Fruit fly (Drosophila melanogaster) whole organism, pupa: ENCODE data around the gene mtgo.
A peak's percentile ranks its signal among the peaks of the same experiment; 100 is the strongest.

Experiments
- CG10348 ChIP-seq: fragments of 200-800 bp; sonication (Bioruptor generic); IDR thresholded peaks from 2 replicates; pipeline ENCODE4 v1.3.6; 2022; ENCODE audit warnings: missing biosample characterization, missing genetic modification characterization
- CG12605 ChIP-seq: fragments of 200-800 bp; sonication (Bioruptor generic); IDR thresholded peaks from 2 replicates; pipeline ENCODE4 v1.3.6; 2022; ENCODE audit warnings: missing biosample characterization, missing genetic modification characterization
- CG13204 ChIP-seq: fragments of 200-800 bp; sonication (Bioruptor generic); optimal IDR thresholded peaks from 2 replicates; lab custom pipeline; 2018; ENCODE audit warnings: missing biosample characterization, mild to moderate bottlenecking, missing genetic modification characterization, moderate library complexity
- CG14655 ChIP-seq: fragments of 200-800 bp; sonication (Bioruptor generic); optimal IDR thresholded peaks from 3 replicates; lab custom pipeline; 2017; ENCODE audit warnings: mild to moderate bottlenecking, missing biosample characterization, missing genetic modification reagents, missing genetic modification characterization
- CG15710 ChIP-seq: fragments of 200-800 bp; sonication (Bioruptor generic); optimal IDR thresholded peaks from 2 replicates; lab custom pipeline; 2018; ENCODE audit warnings: missing biosample characterization, mild to moderate bottlenecking, missing genetic modification characterization, moderate library complexity
- CG17806 ChIP-seq: fragments of 200-800 bp; sonication (Bioruptor generic); optimal IDR thresholded peaks from 2 replicates; lab custom pipeline; 2018; ENCODE audit warnings: missing biosample characterization, mild to moderate bottlenecking, missing genetic modification characterization, moderate library complexity
- CG32121 ChIP-seq: fragments of 200-800 bp; sonication (Bioruptor generic); IDR thresholded peaks from 2 replicates; pipeline ENCODE4 v1.3.6; 2022; ENCODE audit warnings: missing biosample characterization, missing genetic modification characterization
- CG34367 ChIP-seq: fragments of 200-800 bp; sonication (Bioruptor generic); optimal IDR thresholded peaks from 2 replicates; lab custom pipeline; 2018; ENCODE audit warnings: missing biosample characterization, mild to moderate bottlenecking, missing genetic modification characterization
- CG4496 ChIP-seq: fragments of 200-800 bp; sonication (Bioruptor generic); IDR thresholded peaks from 3 replicates; pipeline ENCODE4 v1.3.6; 2022; ENCODE audit warnings: missing biosample characterization, missing genetic modification characterization
- CG8159 ChIP-seq: fragments of 200-800 bp; sonication (Bioruptor generic); optimal IDR thresholded peaks from 3 replicates; lab custom pipeline; 2018; ENCODE audit warnings: missing biosample characterization, mild to moderate bottlenecking, missing genetic modification characterization, moderate library complexity
- CG8301 ChIP-seq: fragments of 200-800 bp; sonication (Bioruptor generic); optimal IDR thresholded peaks from 2 replicates; lab custom pipeline; 2018; ENCODE audit warnings: missing biosample characterization, mild to moderate bottlenecking, missing genetic modification characterization
- CG9948 ChIP-seq: fragments of 200-800 bp; sonication (Bioruptor generic); optimal IDR thresholded peaks from 2 replicates; lab custom pipeline; 2018; ENCODE audit warnings: missing biosample characterization, mild to moderate bottlenecking, missing genetic modification characterization, moderate library complexity
- D1 ChIP-seq: fragments of 200-800 bp; sonication (Bioruptor generic); optimal IDR thresholded peaks from 2 replicates; lab custom pipeline; 2018; ENCODE audit warnings: missing biosample characterization, mild to moderate bottlenecking, missing genetic modification characterization, moderate library complexity
- EcR ChIP-seq: fragments of 200-800 bp; sonication (Bioruptor generic); optimal IDR thresholded peaks from 3 replicates; lab custom pipeline; 2019; ENCODE audit warnings: missing biosample characterization, missing genetic modification characterization, mild to moderate bottlenecking, moderate library complexity, missing genetic modification reagents
- Ets98B ChIP-seq: fragments of 200-800 bp; sonication (Bioruptor generic); IDR thresholded peaks from 2 replicates; pipeline ENCODE4 v1.3.6; 2022; ENCODE audit warnings: missing biosample characterization, missing genetic modification characterization
- Pif1A ChIP-seq: fragments of 200-800 bp; sonication (Bioruptor generic); optimal IDR thresholded peaks from 3 replicates; lab custom pipeline; 2016; ENCODE audit warnings: missing biosample characterization, missing genetic modification characterization
- Pif1B ChIP-seq: fragments of 200-800 bp; sonication (Bioruptor generic); optimal IDR thresholded peaks from 3 replicates; lab custom pipeline; 2016; ENCODE audit warnings: missing biosample characterization, missing genetic modification characterization
- Snoo ChIP-seq: fragments of 200-800 bp; sonication (Bioruptor generic); optimal IDR thresholded peaks from 3 replicates; lab custom pipeline; 2017; ENCODE audit warnings: missing biosample characterization, mild to moderate bottlenecking, missing genetic modification characterization, inconsistent platforms
- fd96Ca ChIP-seq: fragments of 200-800 bp; sonication (Bioruptor generic); IDR thresholded peaks from 3 replicates; pipeline ENCODE4 v1.3.6; 2022; ENCODE audit warnings: missing biosample characterization, missing genetic modification characterization
- gl ChIP-seq: fragments of 200-800 bp; sonication (Bioruptor generic); optimal IDR thresholded peaks from 2 replicates; lab custom pipeline; 2018; ENCODE audit warnings: missing biosample characterization, mild to moderate bottlenecking, missing genetic modification characterization
- rn ChIP-seq: fragments of 200-800 bp; sonication (Bioruptor generic); IDR thresholded peaks from 2 replicates; pipeline ENCODE4 v1.3.6; 2022; ENCODE audit warnings: missing biosample characterization, missing genetic modification characterization

The mtgo gene

DNA sequence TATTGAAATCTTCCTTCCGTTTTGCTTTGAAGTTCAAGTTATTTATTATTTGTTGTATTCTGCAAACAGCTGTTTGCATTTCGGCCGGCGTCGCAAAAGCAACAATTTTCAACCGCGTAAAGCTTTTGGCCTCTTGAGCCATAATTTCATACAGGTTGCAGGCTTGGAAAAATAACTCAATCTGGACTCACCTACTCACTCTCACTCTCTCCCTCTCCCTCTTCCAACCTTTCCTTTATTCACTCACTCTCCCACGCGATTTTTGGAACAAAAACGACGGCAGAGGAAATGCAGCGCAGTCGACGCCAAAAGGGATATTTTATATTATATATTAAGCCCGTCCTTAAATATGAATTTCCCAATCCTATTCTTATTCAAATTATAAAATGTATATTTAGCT lies 922 bp upstream of the mtgo start:
- TF ChIP-seq EcR (GFP tag; lab: Kevin White, UChicago), result no peak
- no peak for TF ChIP-seq CG32121 (GFP tag; lab: Robert Waterston, UW)
- no peak for TF ChIP-seq CG4496 (GFP tag; lab: Robert Waterston, UW)
- TF ChIP-seq CG15710, result no peak
- TF ChIP-seq CG14655 (GFP tag; lab: Kevin White, UChicago), result no peak
- no peak for TF ChIP-seq CG17806 (tag; lab: Kevin White, UChicago)
- no peak for TF ChIP-seq CG13204
- TF ChIP-seq fd96Ca (GFP tag; lab: Robert Waterston, UW), result no peak
- TF ChIP-seq Pif1A (GFP tag; lab: Kevin White, UChicago), result no peak
- TF ChIP-seq CG8301 (tag; lab: Kevin White, UChicago), result no peak
- no peak for TF ChIP-seq CG9948 (tag; lab: Kevin White, UChicago)
- no peak for TF ChIP-seq Ets98B
- TF ChIP-seq gl, result no peak
- no peak for TF ChIP-seq Pif1B (GFP tag; lab: Kevin White, UChicago)
- no peak for TF ChIP-seq Snoo (tag; lab: Kevin White, UChicago)
- no peak for TF ChIP-seq D1 (tag; lab: Kevin White, UChicago)
- no peak for TF ChIP-seq rn (GFP tag; lab: Robert Waterston, UW)
- no peak for TF ChIP-seq CG34367
- no peak for TF ChIP-seq CG12605 (GFP tag; lab: Robert Waterston, UW)
- TF ChIP-seq CG8159 (tag; lab: Kevin White, UChicago), result no peak
- TF ChIP-seq, all 21 proteins: peak for 0

DNA sequence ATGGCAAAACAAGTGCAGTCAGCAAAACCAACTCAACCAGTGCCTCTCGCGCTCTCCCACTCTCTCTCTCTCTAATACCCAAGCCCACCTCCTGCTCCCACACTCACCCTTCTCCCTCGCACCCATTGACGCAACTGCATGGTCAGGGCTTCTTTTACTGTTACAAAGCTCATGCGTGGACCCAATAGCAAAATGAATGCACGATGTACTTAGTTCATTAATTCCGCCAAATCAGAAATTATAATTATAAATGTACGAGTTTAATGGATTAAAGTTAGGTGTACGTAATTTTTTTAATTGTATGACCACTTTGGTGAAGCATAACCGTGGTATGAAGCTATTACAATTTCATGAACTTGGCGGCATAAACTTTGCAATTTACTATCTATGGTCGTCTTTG lies 956 bp downstream of the mtgo start:
- peak; percentile 81 for TF ChIP-seq Pif1B (GFP tag; lab: Kevin White, UChicago)
- TF ChIP-seq CG13204, result no peak
- TF ChIP-seq Pif1A (GFP tag; lab: Kevin White, UChicago), result peak; percentile 87
- TF ChIP-seq CG15710, result peak; percentile 65
- TF ChIP-seq CG10348 (GFP tag; lab: Robert Waterston, UW), result peak; percentile 55
- peak; percentile 95 for TF ChIP-seq CG14655 (GFP tag; lab: Kevin White, UChicago)
- TF ChIP-seq CG17806 (tag; lab: Kevin White, UChicago), result peak; percentile 69
- peak; percentile 46 for TF ChIP-seq D1 (tag; lab: Kevin White, UChicago)
- peak; percentile 84 for TF ChIP-seq rn (GFP tag; lab: Robert Waterston, UW)
- TF ChIP-seq CG12605 (GFP tag; lab: Robert Waterston, UW), result peak; percentile 88
- peak; percentile 96 for TF ChIP-seq CG8301 (tag; lab: Kevin White, UChicago)
- TF ChIP-seq gl, result peak; percentile 72
- peak; percentile 97 for TF ChIP-seq Ets98B
- TF ChIP-seq fd96Ca (GFP tag; lab: Robert Waterston, UW), result peak; percentile 96
- TF ChIP-seq CG4496 (GFP tag; lab: Robert Waterston, UW), result peak; percentile 96
- TF ChIP-seq CG32121 (GFP tag; lab: Robert Waterston, UW), result peak; percentile 96
- TF ChIP-seq CG34367, result peak; percentile 63
- peak; percentile 68 for TF ChIP-seq Snoo (tag; lab: Kevin White, UChicago)
- no peak for TF ChIP-seq EcR (GFP tag; lab: Kevin White, UChicago)
- TF ChIP-seq CG9948 (tag; lab: Kevin White, UChicago), result peak; percentile 70
- TF ChIP-seq CG8159 (tag; lab: Kevin White, UChicago), result peak; percentile 65
- TF ChIP-seq, all 21 proteins: peak for 19

DNA sequence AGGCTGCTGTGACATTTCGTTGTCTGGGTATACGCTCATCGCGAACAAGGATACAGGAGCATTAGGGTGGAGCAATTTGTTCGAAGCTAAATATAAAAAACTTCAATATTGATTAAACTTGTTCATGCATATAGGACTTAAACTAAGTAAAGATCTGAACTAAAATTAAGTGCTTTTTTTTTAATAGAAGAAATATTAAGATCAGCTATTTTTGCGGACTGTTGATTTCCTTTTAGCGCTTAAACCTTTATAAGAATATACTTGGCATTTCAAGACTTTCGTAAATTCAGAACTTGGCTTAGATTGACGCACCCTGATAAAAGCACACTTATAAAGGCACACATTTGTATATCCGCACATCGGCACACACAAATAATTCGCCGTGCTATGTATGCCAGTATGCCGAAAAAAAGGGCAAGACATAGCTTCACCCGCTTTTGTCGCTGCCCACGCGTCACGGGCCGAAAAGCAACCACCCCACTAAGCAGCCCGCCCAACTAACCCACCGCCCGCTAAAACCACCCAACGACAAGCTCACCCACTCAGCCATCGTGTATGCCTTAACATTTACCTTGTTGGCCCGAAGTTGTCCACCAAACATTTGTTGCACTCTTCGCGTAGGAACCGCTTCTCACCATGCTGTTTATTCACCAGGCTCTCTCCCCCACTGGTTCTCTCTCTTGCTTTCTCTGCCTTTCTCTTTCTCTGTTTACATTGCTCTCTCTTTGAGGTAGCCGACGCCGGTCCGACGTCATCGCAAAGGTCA lies 3.0 kb downstream of the mtgo start:
- TF ChIP-seq CG13204, result no peak
- TF ChIP-seq Snoo (tag; lab: Kevin White, UChicago), result no peak
- TF ChIP-seq Pif1A (GFP tag; lab: Kevin White, UChicago), result no peak
- TF ChIP-seq CG10348 (GFP tag; lab: Robert Waterston, UW), result no peak
- TF ChIP-seq CG8159 (tag; lab: Kevin White, UChicago), result peak; percentile 56
- TF ChIP-seq Pif1B (GFP tag; lab: Kevin White, UChicago), result no peak
- no peak for TF ChIP-seq rn (GFP tag; lab: Robert Waterston, UW)
- peak; percentile 43; the same call in 1 of the 2 replicates for TF ChIP-seq CG32121 (GFP tag; lab: Robert Waterston, UW)
- peak; percentile 18 for TF ChIP-seq CG9948 (tag; lab: Kevin White, UChicago)
- TF ChIP-seq CG34367, result no peak
- TF ChIP-seq D1 (tag; lab: Kevin White, UChicago), result no peak
- peak; percentile 9; the same call in 1 of the 2 replicates for TF ChIP-seq Ets98B
- TF ChIP-seq CG14655 (GFP tag; lab: Kevin White, UChicago), result peak; percentile 36
- no peak for TF ChIP-seq CG15710
- TF ChIP-seq gl, result no peak
- 0 out of 3 replicates have a peak, but pooled peaks have one; percentile 17 for TF ChIP-seq fd96Ca (GFP tag; lab: Robert Waterston, UW)
- TF ChIP-seq CG12605 (GFP tag; lab: Robert Waterston, UW), result no peak
- peak; percentile 53; the same call in 2 of the 3 replicates for TF ChIP-seq CG4496 (GFP tag; lab: Robert Waterston, UW)
- peak; percentile 26 for TF ChIP-seq CG8301 (tag; lab: Kevin White, UChicago)
- TF ChIP-seq CG17806 (tag; lab: Kevin White, UChicago), result no peak
- TF ChIP-seq EcR (GFP tag; lab: Kevin White, UChicago), result no peak

DNA sequence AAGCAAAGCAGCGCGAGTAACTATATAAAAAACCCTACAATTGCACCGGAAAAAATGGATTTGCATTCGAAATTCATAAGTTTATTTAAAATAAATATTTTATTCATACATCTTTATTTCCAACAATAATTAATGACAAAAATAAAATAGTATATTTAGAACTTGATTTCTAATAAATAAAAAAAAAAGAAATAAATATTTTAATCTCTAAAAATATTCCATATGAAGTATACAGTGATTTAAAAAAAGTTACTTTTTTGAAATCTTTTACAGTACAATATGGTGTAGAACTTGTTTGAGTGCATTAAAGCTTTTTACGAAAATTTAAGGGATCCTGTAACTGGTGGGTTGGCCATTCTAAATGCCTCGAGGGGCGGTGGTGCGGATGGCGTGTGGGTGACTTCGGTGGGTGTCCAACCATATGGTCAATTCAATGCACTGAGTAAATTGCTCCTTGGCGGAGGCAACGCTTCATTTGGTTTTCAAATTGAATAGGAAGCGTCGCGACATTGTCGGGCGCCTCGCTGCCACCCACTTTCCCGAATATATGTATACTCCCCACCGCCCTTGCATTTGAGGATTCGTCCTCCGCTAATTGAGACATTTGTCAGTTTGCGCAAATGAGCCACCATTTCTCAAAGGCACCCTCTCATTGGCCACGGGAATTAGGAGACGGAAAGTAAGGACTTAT lies 3.7 kb downstream of the mtgo start:
- no peak for TF ChIP-seq CG32121 (GFP tag; lab: Robert Waterston, UW)
- no peak for TF ChIP-seq CG17806 (tag; lab: Kevin White, UChicago)
- peak; percentile 36 for TF ChIP-seq CG14655 (GFP tag; lab: Kevin White, UChicago)
- TF ChIP-seq CG15710, result no peak
- TF ChIP-seq Pif1A (GFP tag; lab: Kevin White, UChicago), result peak; percentile 3
- TF ChIP-seq CG13204, result no peak
- no peak for TF ChIP-seq fd96Ca (GFP tag; lab: Robert Waterston, UW)
- no peak for TF ChIP-seq CG12605 (GFP tag; lab: Robert Waterston, UW)
- TF ChIP-seq CG8159 (tag; lab: Kevin White, UChicago), result peak; percentile 20
